Fruit fly (Drosophila melanogaster): Measurements from ENCODE around the gene CG42810.

DNA sequence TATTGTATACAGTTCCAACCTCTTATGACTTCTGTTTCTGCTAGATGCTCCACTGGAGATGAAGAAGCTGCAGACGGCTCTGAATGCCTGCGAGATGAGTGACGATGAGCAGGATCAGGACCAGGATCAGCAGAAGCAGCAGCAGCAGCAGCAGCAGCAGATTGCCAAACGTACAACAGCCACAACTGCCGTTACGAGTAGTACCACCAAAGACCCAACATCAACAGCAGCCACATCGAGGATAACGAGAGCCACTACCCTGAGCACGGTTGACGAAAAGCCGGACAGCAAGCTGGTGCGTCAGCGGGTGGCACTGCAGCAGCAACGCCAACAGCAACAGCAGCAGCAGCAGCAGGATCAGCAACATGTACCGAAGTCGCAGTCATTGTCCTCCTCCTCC is 38.4 kb downstream of the CG42810 start:
- TF ChIP-seq Hr78 (GFP tag; optimal IDR thresholded peaks at IDR 0.05) (no peak), h (GFP tag; optimal IDR thresholded peaks at IDR 0.05) (no peak), Myc (optimal IDR thresholded peaks at IDR 0.05) (no peak), psq (GFP tag; optimal IDR thresholded peaks at IDR 0.05) (no peak), OdsH (GFP tag; optimal IDR thresholded peaks at IDR 0.05) (no peak), rgr (GFP tag; optimal IDR thresholded peaks at IDR 0.05) (no peak), GATAd (GFP tag; optimal IDR thresholded peaks at IDR 0.05) (no peak), Abd-B (GFP tag; optimal IDR thresholded peaks at IDR 0.05) (no peak)

All from whole organism, wandering third instar larva.